Fruit fly (Drosophila melanogaster) whole organism, embryonic: ENCODE data around the gene RpS25.

Experiments
- BEAF-32 ChIP-seq: fragments of 200-800 bp; sonication (Bioruptor generic); optimal IDR thresholded peaks from 3 replicates; lab custom pipeline; 2017; ENCODE audit warnings: missing biosample characterization, missing genetic modification characterization, mild to moderate bottlenecking, moderate library complexity, missing genetic modification reagents
- CG10267 ChIP-seq: fragments of 200-800 bp; sonication (Bioruptor generic); optimal IDR thresholded peaks from 2 replicates; lab custom pipeline; 2018; ENCODE audit warnings: missing biosample characterization, mild to moderate bottlenecking, missing genetic modification characterization, moderate library complexity
- CG11695 ChIP-seq: fragments of 200-800 bp; sonication (Bioruptor generic); IDR thresholded peaks from 3 replicates; pipeline ENCODE4 v1.3.6; 2022; ENCODE audit warnings: missing biosample characterization, missing genetic modification characterization
- CG11696 ChIP-seq: fragments of 200-800 bp; sonication (Bioruptor generic); IDR thresholded peaks from 2 replicates; pipeline ENCODE4 v1.3.6; 2022; ENCODE audit warnings: missing biosample characterization, missing genetic modification characterization
- CG14667 ChIP-seq: fragments of 200-800 bp; sonication (Bioruptor generic); IDR thresholded peaks from 2 replicates; pipeline ENCODE4 v1.3.6; 2022; ENCODE audit warnings: missing biosample characterization, missing genetic modification characterization
- CG14710 ChIP-seq: fragments of 200-800 bp; sonication (Bioruptor generic); optimal IDR thresholded peaks from 3 replicates; lab custom pipeline; 2019; ENCODE audit warnings: missing biosample characterization, mild to moderate bottlenecking, missing genetic modification characterization, moderate library complexity
- CG15269 ChIP-seq: fragments of 200-800 bp; sonication (Bioruptor generic); optimal IDR thresholded peaks from 2 replicates; lab custom pipeline; 2018; ENCODE audit warnings: missing biosample characterization, mild to moderate bottlenecking, missing genetic modification characterization, moderate library complexity
- CG1603 ChIP-seq: fragments of 200-800 bp; sonication (Bioruptor generic); optimal IDR thresholded peaks from 2 replicates; lab custom pipeline; 2019; ENCODE audit warnings: missing biosample characterization, mild to moderate bottlenecking, missing genetic modification characterization, moderate library complexity
- CG17186 ChIP-seq: fragments of 200-800 bp; sonication (Bioruptor generic); optimal IDR thresholded peaks from 3 replicates; lab custom pipeline; 2017; ENCODE audit warnings: missing biosample characterization, missing genetic modification reagents, missing genetic modification characterization
- CG17361 ChIP-seq: fragments of 200-800 bp; sonication (Bioruptor generic); IDR thresholded peaks from 3 replicates; pipeline ENCODE4 v1.3.6; 2022; ENCODE audit warnings: missing biosample characterization, missing genetic modification characterization
- CG17802 ChIP-seq: fragments of 200-800 bp; sonication (Bioruptor generic); optimal IDR thresholded peaks from 2 replicates; lab custom pipeline; 2018; ENCODE audit warnings: missing biosample characterization, mild to moderate bottlenecking, missing genetic modification characterization, moderate library complexity
- CG2116 ChIP-seq: fragments of 200-800 bp; sonication (Bioruptor generic); optimal IDR thresholded peaks from 3 replicates; lab custom pipeline; 2018; ENCODE audit warnings: missing biosample characterization, mild to moderate bottlenecking, missing genetic modification characterization
- CG2712 ChIP-seq: fragments of 200-800 bp; optimal IDR thresholded peaks from 3 replicates; lab custom pipeline; 2019; ENCODE audit warnings: missing biosample characterization, mild to moderate bottlenecking, missing genetic modification characterization, moderate library complexity
- CG30020 ChIP-seq: fragments of 200-800 bp; optimal IDR thresholded peaks from 2 replicates; lab custom pipeline; 2019; ENCODE audit warnings: missing biosample characterization, mild to moderate bottlenecking, missing genetic modification characterization, moderate library complexity
- CG30431 ChIP-seq: fragments of 200-800 bp; sonication (Bioruptor generic); optimal IDR thresholded peaks from 2 replicates; lab custom pipeline; 2017; ENCODE audit warnings: missing biosample characterization, missing genetic modification characterization
- CG31365 ChIP-seq: fragments of 200-800 bp; sonication (Bioruptor generic); optimal IDR thresholded peaks from 2 replicates; lab custom pipeline; 2018; ENCODE audit warnings: missing biosample characterization, mild to moderate bottlenecking, missing genetic modification characterization
- CG3847 ChIP-seq: fragments of 200-800 bp; sonication (Bioruptor generic); IDR thresholded peaks from 2 replicates; pipeline ENCODE4 v1.3.6; 2022; ENCODE audit warnings: missing biosample characterization, missing genetic modification characterization
- CG4820 ChIP-seq: fragments of 200-800 bp; sonication (Bioruptor generic); optimal IDR thresholded peaks from 3 replicates; lab custom pipeline; 2016; ENCODE audit warnings: missing biosample characterization, missing genetic modification characterization
- CG6254 ChIP-seq: fragments of 200-800 bp; sonication (Bioruptor generic); optimal IDR thresholded peaks from 3 replicates; lab custom pipeline; 2017; ENCODE audit warnings: mild to moderate bottlenecking, missing biosample characterization, missing genetic modification reagents, missing genetic modification characterization
- CG8388 ChIP-seq: fragments of 200-800 bp; sonication (Bioruptor generic); optimal IDR thresholded peaks from 2 replicates; lab custom pipeline; 2019; ENCODE audit warnings: missing biosample characterization, mild to moderate bottlenecking, missing genetic modification characterization, moderate library complexity
- CG9727 ChIP-seq: fragments of 200-800 bp; sonication (Bioruptor generic); optimal IDR thresholded peaks from 3 replicates; lab custom pipeline; 2017; ENCODE audit warnings: missing biosample characterization, mild to moderate bottlenecking, missing genetic modification characterization
- CTCF ChIP-seq: fragments of 200-800 bp; sonication (Bioruptor generic); optimal IDR thresholded peaks from 2 replicates; lab custom pipeline; 2017; ENCODE audit warnings: missing biosample characterization, mild to moderate bottlenecking, missing genetic modification characterization, moderate library complexity
- CoRest ChIP-seq: fragments of 200-800 bp; sonication (Bioruptor generic); optimal IDR thresholded peaks from 3 replicates; lab custom pipeline; 2018; ENCODE audit warnings: missing biosample characterization, mild to moderate bottlenecking, missing genetic modification characterization, moderate library complexity
- D ChIP-seq, 2 experiments: fragments of 200-800 bp in 1 of 2; fragments of >200 bp in 1 of 2; sonication (Bioruptor generic) in 1 of 2; optimal IDR thresholded peaks; 2 replicates in 1 of 2; 3 replicates in 1 of 2; lab custom pipeline; 2017; ENCODE audit warnings: mild to moderate bottlenecking in 1 of 2, missing biosample characterization in 1 of 2, missing genetic modification characterization in 1 of 2, missing genetic modification reagents in 1 of 2
- Dfd ChIP-seq, 2 experiments: fragments of >200 bp; optimal IDR thresholded peaks; 2 replicates each; lab custom pipeline; 2017; ENCODE audit warnings: missing biosample characterization in 2 of 2, missing genetic modification characterization in 2 of 2
- Ets65A ChIP-seq: fragments of 200-800 bp; sonication (Bioruptor generic); peaks from one replicate; lab custom pipeline; 2016; ENCODE audit warnings: missing biosample characterization, missing genetic modification characterization
- Ets97D ChIP-seq: fragments of 200-800 bp; sonication (Bioruptor generic); optimal IDR thresholded peaks from 3 replicates; lab custom pipeline; 2016; ENCODE audit warnings: missing biosample characterization, missing genetic modification characterization
- Gsc ChIP-seq: fragments of 200-800 bp; sonication (Bioruptor generic); IDR thresholded peaks from 2 replicates; pipeline ENCODE4 v1.3.6; 2022; ENCODE audit warnings: missing biosample characterization, missing genetic modification characterization
- HmgZ ChIP-seq: fragments of 200-800 bp; sonication (Bioruptor generic); optimal IDR thresholded peaks from 2 replicates; lab custom pipeline; 2018; ENCODE audit warnings: missing biosample characterization, mild to moderate bottlenecking, missing genetic modification characterization
- Jarid2 ChIP-seq: fragments of 200-800 bp; sonication (Bioruptor generic); optimal IDR thresholded peaks from 3 replicates; lab custom pipeline; 2017; ENCODE audit warnings: mild to moderate bottlenecking, missing biosample characterization, missing genetic modification reagents, missing genetic modification characterization
- Lhr ChIP-seq: fragments of 200-800 bp; sonication (Bioruptor generic); optimal IDR thresholded peaks from 3 replicates; lab custom pipeline; 2017; ENCODE audit warnings: mild to moderate bottlenecking, missing biosample characterization, missing genetic modification reagents, missing genetic modification characterization
- Med ChIP-seq: fragments of 200-800 bp; sonication (Bioruptor generic); peaks from one replicate; lab custom pipeline; 2016; ENCODE audit warnings: missing biosample characterization, missing genetic modification characterization, mild to moderate bottlenecking, inconsistent platforms, moderate library complexity
- Nf-YC ChIP-seq: fragments of 200-800 bp; optimal IDR thresholded peaks from 3 replicates; lab custom pipeline; 2019; ENCODE audit warnings: missing biosample characterization, mild to moderate bottlenecking, missing genetic modification characterization, moderate library complexity
- Ravus ChIP-seq: fragments of 200-800 bp; sonication (Bioruptor generic); IDR thresholded peaks from 2 replicates; pipeline ENCODE4 v1.3.6; 2022; ENCODE audit warnings: missing biosample characterization, missing genetic modification characterization
- ap ChIP-seq: fragments of 200-800 bp; sonication (Bioruptor generic); IDR thresholded peaks from 2 replicates; pipeline ENCODE4 v1.3.6; 2022; ENCODE audit warnings: missing biosample characterization, missing genetic modification characterization
- ase ChIP-seq: fragments of 200-800 bp; sonication (Bioruptor generic); IDR thresholded peaks from 3 replicates; pipeline ENCODE4 v1.3.6; 2022; ENCODE audit warnings: missing biosample characterization, missing genetic modification characterization
- cas ChIP-seq: fragments of 200-800 bp; sonication (Bioruptor generic); IDR thresholded peaks from 2 replicates; pipeline ENCODE4 v1.3.6; 2022; ENCODE audit warnings: missing biosample characterization, missing genetic modification characterization
- dimm ChIP-seq: fragments of 200-800 bp; sonication (Bioruptor generic); IDR thresholded peaks from 2 replicates; pipeline ENCODE4 v1.3.6; 2022; ENCODE audit warnings: missing biosample characterization, missing genetic modification characterization
- emc ChIP-seq: fragments of 200-800 bp; sonication (Bioruptor generic); optimal IDR thresholded peaks from 2 replicates; lab custom pipeline; 2016; ENCODE audit warnings: missing biosample characterization, missing genetic modification characterization
- fd3F ChIP-seq: fragments of 200-800 bp; sonication (Bioruptor generic); optimal IDR thresholded peaks from 2 replicates; lab custom pipeline; 2018; ENCODE audit warnings: missing biosample characterization, mild to moderate bottlenecking, missing genetic modification characterization, moderate library complexity
- insv ChIP-seq, 2 experiments: fragments of 200-800 bp; sonication (Bioruptor generic); optimal IDR thresholded peaks; 3 replicates each; lab custom pipeline; 2016 to 2018; ENCODE audit warnings: missing biosample characterization in 2 of 2, missing genetic modification characterization in 2 of 2
- jigr1 ChIP-seq: fragments of 200-800 bp; sonication (Bioruptor generic); IDR thresholded peaks from 3 replicates; pipeline ENCODE4 v1.3.6; 2022; ENCODE audit warnings: missing biosample characterization, missing genetic modification characterization
- lmd ChIP-seq: fragments of 200-800 bp; sonication (Bioruptor generic); IDR thresholded peaks from 2 replicates; pipeline ENCODE4 v1.3.6; 2022; ENCODE audit warnings: missing biosample characterization, missing genetic modification characterization
- nmo ChIP-seq: fragments of 200-800 bp; sonication (Bioruptor generic); optimal IDR thresholded peaks from 2 replicates; lab custom pipeline; 2018; ENCODE audit warnings: missing biosample characterization, mild to moderate bottlenecking, missing genetic modification characterization, moderate library complexity
- pfk ChIP-seq: fragments of 200-800 bp; sonication (Bioruptor generic); optimal IDR thresholded peaks from 2 replicates; lab custom pipeline; 2018; ENCODE audit warnings: missing biosample characterization, mild to moderate bottlenecking, missing genetic modification characterization, moderate library complexity
- sisA ChIP-seq: fragments of 200-800 bp; sonication (Bioruptor generic); IDR thresholded peaks from 2 replicates; pipeline ENCODE4 v1.3.6; 2022; ENCODE audit warnings: missing biosample characterization, missing genetic modification characterization
- stwl ChIP-seq: fragments of 200-800 bp; sonication (Bioruptor generic); optimal IDR thresholded peaks from 3 replicates; lab custom pipeline; 2018; ENCODE audit warnings: missing biosample characterization, mild to moderate bottlenecking, missing genetic modification characterization, moderate library complexity
- sug ChIP-seq: fragments of 200-800 bp; optimal IDR thresholded peaks from 2 replicates; lab custom pipeline; 2019; ENCODE audit warnings: missing biosample characterization, mild to moderate bottlenecking, missing genetic modification characterization, moderate library complexity
- toy ChIP-seq: fragments of 200-800 bp; sonication (Bioruptor generic); IDR thresholded peaks from 2 replicates; pipeline ENCODE4 v1.3.6; 2022; ENCODE audit warnings: missing biosample characterization, missing genetic modification characterization
- tx ChIP-seq: fragments of 200-800 bp; sonication (Bioruptor generic); optimal IDR thresholded peaks from 2 replicates; lab custom pipeline; 2016; ENCODE audit warnings: missing biosample characterization, missing genetic modification characterization
- wor ChIP-seq: fragments of 200-800 bp; sonication (Bioruptor generic); IDR thresholded peaks from 2 replicates; pipeline ENCODE4 v1.3.6; 2022; ENCODE audit warnings: missing biosample characterization, missing genetic modification characterization

The RpS25 gene

DNA sequence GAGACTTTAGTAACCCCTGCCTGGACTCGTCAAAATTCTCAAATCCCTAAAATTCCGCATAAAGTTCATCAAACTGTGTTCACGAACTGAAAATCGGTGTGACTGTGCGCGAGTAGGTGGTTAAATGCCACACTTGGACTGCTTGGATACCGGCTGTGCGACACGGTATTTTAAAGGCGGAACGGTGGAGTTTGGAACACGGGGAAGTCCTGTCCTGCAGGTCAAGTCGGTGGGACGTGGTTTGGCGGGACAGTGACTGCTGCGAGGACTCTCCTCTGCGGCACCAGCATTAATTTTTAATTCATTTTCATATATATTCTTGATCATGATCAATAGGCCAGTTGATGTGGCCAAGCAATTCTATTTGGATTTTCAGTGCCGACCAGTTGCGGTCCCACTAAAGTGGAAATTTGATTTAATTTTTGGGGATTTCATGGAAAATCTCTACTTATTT, 18.9 kb upstream of the RpS25 start, which contains the start of the genes Arfip and CG17721 (continued):
- TF ChIP-seq CG10267 (tag; lab: Kevin White, UChicago) (peak; percentile 16), CG11696 (GFP tag; lab: Robert Waterston, UW) (no peak), CTCF (GFP tag; lab: Kevin White, UChicago) (no peak), CG4820 (GFP tag; lab: Kevin White, UChicago) (no peak), CoRest (tag; lab: Kevin White, UChicago) (peak; percentile 52), ase (GFP tag; lab: Robert Waterston, UW) (no peak), HmgZ (tag; lab: Kevin White, UChicago) (peak; percentile 35), jigr1 (no peak), Ravus (GFP tag; lab: Robert Waterston, UW) (no peak), CG15269 (no peak), sug (tag; lab: Kevin White, UChicago) (peak; percentile 16), BEAF-32 (GFP tag; lab: Kevin White, UChicago) (peak; percentile 49), ap (GFP tag; lab: Robert Waterston, UW) (no peak), CG1603 (peak; percentile 67), dimm (GFP tag; lab: Robert Waterston, UW) (no peak), Ets65A (GFP tag; lab: Kevin White, UChicago) (peak; percentile 59), tx (GFP tag; lab: Kevin White, UChicago) (no peak), CG6254 (GFP tag; lab: Kevin White, UChicago) (no peak), CG17361 (GFP tag; lab: Robert Waterston, UW) (0 out of 3 replicates have a peak, but pooled peaks have one; percentile 17), CG2712 (peak; percentile 19), cas (GFP tag; lab: Robert Waterston, UW) (no peak), CG17802 (tag; lab: Kevin White, UChicago) (peak; percentile 5), CG3847 (0 out of 2 replicates have a peak, but pooled peaks have one; percentile 23), Med (peak; percentile 51), stwl (tag; lab: Kevin White, UChicago) (peak; percentile 44), CG17186 (GFP tag; lab: Kevin White, UChicago) (peak; percentile 31), CG14667 (GFP tag; lab: Robert Waterston, UW) (no peak), CG14710 (tag; lab: Kevin White, UChicago) (peak; percentile 93), emc (no peak), Gsc (GFP tag; lab: Robert Waterston, UW) (no peak), toy (GFP tag; lab: Robert Waterston, UW) (no peak), Jarid2 (GFP tag; lab: Kevin White, UChicago) (no peak), lmd (GFP tag; lab: Robert Waterston, UW) (no peak), pfk (peak; percentile 96), CG31365 (tag; lab: Kevin White, UChicago) (peak; percentile 89), CG30020 (tag; lab: Kevin White, UChicago) (peak; percentile 62), Nf-YC (peak; percentile 26), Ets97D (peak; percentile 53), sisA (no peak), D (optimal IDR thresholded peaks at IDR 0.05; lab: Kevin White, UChicago) (peak; percentile 51), D (GFP tag; optimal IDR thresholded peaks at IDR 0.05; lab: Kevin White, UChicago) (no peak), CG8388 (peak; percentile 54), CG30431 (GFP tag; lab: Kevin White, UChicago) (no peak), insv (GFP tag; optimal IDR thresholded peaks at IDR 0.05; lab: Kevin White, UChicago) (peak in 1 of 2 experiments; percentile 30), CG9727 (GFP tag; lab: Kevin White, UChicago) (peak; percentile 7), wor (GFP tag; lab: Robert Waterston, UW) (no peak), nmo (GFP tag; lab: Kevin White, UChicago) (peak; percentile 68), Dfd (GFP tag; optimal IDR thresholded peaks at IDR 0.05; lab: Kevin White, UChicago) (no peak), Lhr (GFP tag; lab: Kevin White, UChicago) (peak; percentile 72), CG11695 (GFP tag; lab: Robert Waterston, UW) (no peak), CG2116 (GFP tag; lab: Kevin White, UChicago) (peak; percentile 21), fd3F (GFP tag; lab: Kevin White, UChicago) (no peak)
